Worm (Caenorhabditis elegans): Measurements from ENCODE around the gene Y57G11C.1147.

ce11 chrIV:14766382-14766781 is 30.9 kb downstream of the Y57G11C.1147 start, which contains the start of gene vti-1:
- no peak for TF ChIP-seq tbx-37 (GFP tag; conservative IDR thresholded peaks at IDR 0.05)
- no peak for TF ChIP-seq pes-1 (GFP tag; IDR thresholded peaks at IDR 0.05)
- no peak for TF ChIP-seq aly-1 (tag; optimal IDR thresholded peaks at IDR 0.05)
